Worm (Caenorhabditis elegans) whole organism, L1 larva: ENCODE results near the gene ZK829.3.

Experiments used
- C34B4.2 ChIP-seq: sonication (generic microtip); optimal IDR thresholded peaks from 2 replicates; lab custom pipeline; 2017; ENCODE audit warnings: mild to moderate bottlenecking, missing genetic modification characterization, missing compliant biosample characterization
- aha-1 ChIP-seq: fragments of 150-350 bp; optimal IDR thresholded peaks from 2 replicates; lab custom pipeline; 2014; ENCODE audit warnings: missing biosample characterization, missing genetic modification characterization
- aly-2 ChIP-seq: fragments of 150-350 bp; optimal IDR thresholded peaks from 2 replicates; lab custom pipeline; 2014; ENCODE audit warnings: missing biosample characterization, missing genetic modification characterization
- blmp-1 ChIP-seq: fragments of 150-350 bp; optimal IDR thresholded peaks from 2 replicates; lab custom pipeline; 2014; ENCODE audit warnings: missing biosample characterization, missing genetic modification characterization
- ceh-82 ChIP-seq, 3 experiments: fragments of 150-350 bp in 1 of 3; sonication (generic microtip) in 2 of 3; optimal IDR thresholded peaks; 2 replicates each; lab custom pipeline; 2014 to 2017; ENCODE audit warnings: missing biosample characterization in 3 of 3, missing genetic modification characterization in 3 of 3
- ceh-90 ChIP-seq: sonication (generic microtip); optimal IDR thresholded peaks from 2 replicates; lab custom pipeline; 2016; ENCODE audit warnings: missing genetic modification characterization, missing compliant biosample characterization
- ces-1 ChIP-seq: fragments of 150-350 bp; optimal IDR thresholded peaks from 2 replicates; lab custom pipeline; 2014; ENCODE audit warnings: missing biosample characterization, missing genetic modification reagents, missing genetic modification characterization
- dpl-1 ChIP-seq, 3 experiments: fragments of 150-350 bp in 2 of 3; sonication (generic microtip) in 1 of 3; optimal IDR thresholded peaks; 2 replicates each; lab custom pipeline; 2014 to 2017; ENCODE audit warnings: missing biosample characterization in 3 of 3, missing genetic modification characterization in 3 of 3, missing genetic modification reagents in 3 of 3
- dsc-1 ChIP-seq: sonication (generic microtip); optimal IDR thresholded peaks from 2 replicates; lab custom pipeline; 2016; ENCODE audit warnings: mild to moderate bottlenecking, missing genetic modification characterization, missing compliant biosample characterization
- efl-1 ChIP-seq, 4 experiments: fragments of 150-350 bp; optimal IDR thresholded peaks in 3 of 4; peaks in 1 of 4; 1 replicate in 1 of 4; 2 replicates in 3 of 4; lab custom pipeline; 2014; ENCODE audit warnings: missing biosample characterization in 2 of 4, missing genetic modification characterization in 2 of 4, missing genetic modification reagents in 2 of 4
- elt-2 ChIP-seq: sonication (generic microtip); optimal IDR thresholded peaks from 2 replicates; lab custom pipeline; 2016; ENCODE audit warnings: missing genetic modification characterization, mild to moderate bottlenecking, inconsistent platforms, missing compliant biosample characterization, missing genetic modification reagents
- hlh-17 ChIP-seq: fragments of 200-800 bp; sonication (Bioruptor generic); optimal IDR thresholded peaks from 2 replicates; lab custom pipeline; 2018; ENCODE audit warnings: missing genetic modification characterization, mild to moderate bottlenecking, missing compliant biosample characterization, moderate library complexity, borderline replicate concordance
- hpl-2 ChIP-seq: fragments of 150-350 bp; optimal IDR thresholded peaks from 2 replicates; lab custom pipeline; 2014; ENCODE audit warnings: missing biosample characterization, missing genetic modification reagents, missing genetic modification characterization
- irx-1 ChIP-seq: sonication (generic microtip); optimal IDR thresholded peaks from 2 replicates; lab custom pipeline; 2016; ENCODE audit warnings: missing genetic modification characterization, missing compliant biosample characterization
- jun-1 ChIP-seq: fragments of 150-350 bp; optimal IDR thresholded peaks from 2 replicates; lab custom pipeline; 2014; ENCODE audit warnings: missing biosample characterization, missing genetic modification reagents, missing genetic modification characterization
- lin-14 ChIP-seq: fragments of 200-800 bp; sonication (Bioruptor generic); optimal IDR thresholded peaks from 2 replicates; lab custom pipeline; 2018; ENCODE audit warnings: mild to moderate bottlenecking, missing genetic modification characterization, moderate library complexity, missing compliant biosample characterization
- lin-35 ChIP-seq, 2 experiments: fragments of 150-350 bp; optimal IDR thresholded peaks; 2 replicates each; lab custom pipeline; 2014; ENCODE audit warnings: missing biosample characterization in 2 of 2, missing genetic modification characterization in 2 of 2, missing genetic modification reagents in 2 of 2
- lin-39 ChIP-seq: fragments of 150-350 bp; optimal IDR thresholded peaks from 2 replicates; lab custom pipeline; 2014; ENCODE audit warnings: missing biosample characterization, missing genetic modification reagents, missing genetic modification characterization
- lsy-2 ChIP-seq, 2 experiments: fragments of 150-350 bp; optimal IDR thresholded peaks; 2 replicates each; lab custom pipeline; 2014; ENCODE audit warnings: missing biosample characterization in 2 of 2, missing genetic modification characterization in 2 of 2
- mab-9 ChIP-seq: fragments of 200-800 bp; sonication (Bioruptor generic); IDR thresholded peaks from 2 replicates; pipeline ENCODE4 v1.3.6; 2022; ENCODE audit warnings: missing genetic modification reagents, missing genetic modification characterization, missing compliant biosample characterization
- mdl-1 ChIP-seq, 2 experiments: fragments of 150-350 bp; optimal IDR thresholded peaks; 2 replicates each; lab custom pipeline; 2014 to 2017; ENCODE audit warnings: missing biosample characterization in 2 of 2, missing genetic modification characterization in 2 of 2, inconsistent platforms in 1 of 2
- mef-2 ChIP-seq: fragments of 150-350 bp; optimal IDR thresholded peaks from 2 replicates; lab custom pipeline; 2014; ENCODE audit warnings: missing biosample characterization, missing genetic modification characterization
- mep-1 ChIP-seq: fragments of 150-350 bp; optimal IDR thresholded peaks from 2 replicates; lab custom pipeline; 2014; ENCODE audit warnings: missing biosample characterization, missing genetic modification characterization
- nhr-11 ChIP-seq: fragments of 150-350 bp; optimal IDR thresholded peaks from 2 replicates; lab custom pipeline; 2014; ENCODE audit warnings: missing biosample characterization, missing genetic modification characterization
- nhr-19 ChIP-seq: fragments of 200-800 bp; sonication (Bioruptor generic); conservative IDR thresholded peaks from 2 replicates; pipeline ENCODE4 v1.3.6; 2022; ENCODE audit warnings: missing genetic modification characterization, missing compliant biosample characterization
- nhr-237 ChIP-seq: fragments of 150-350 bp; optimal IDR thresholded peaks from 2 replicates; lab custom pipeline; 2014; ENCODE audit warnings: missing biosample characterization, missing genetic modification characterization
- nhr-71 ChIP-seq: sonication (generic microtip); optimal IDR thresholded peaks from 2 replicates; lab custom pipeline; 2016; ENCODE audit warnings: mild to moderate bottlenecking, missing genetic modification characterization, moderate library complexity, missing compliant biosample characterization
- nhr-77 ChIP-seq: fragments of 150-350 bp; optimal IDR thresholded peaks from 2 replicates; lab custom pipeline; 2014; ENCODE audit warnings: missing biosample characterization, missing genetic modification characterization
- nhr-85 ChIP-seq: sonication (generic microtip); peaks from one replicate; lab custom pipeline; 2016; ENCODE audit warnings: missing genetic modification characterization, inconsistent platforms, missing compliant biosample characterization
- nhr-90 ChIP-seq: sonication (generic microtip); optimal IDR thresholded peaks from 2 replicates; lab custom pipeline; 2016; ENCODE audit warnings: mild to moderate bottlenecking, missing genetic modification characterization, missing compliant biosample characterization; ENCODE audit not compliant: poor library complexity
- pax-3 ChIP-seq: fragments of 200-800 bp; sonication (Bioruptor generic); optimal IDR thresholded peaks from 2 replicates; lab custom pipeline; 2018; ENCODE audit warnings: mild to moderate bottlenecking, missing genetic modification characterization, moderate library complexity, missing compliant biosample characterization
- pqm-1 ChIP-seq: sonication (generic microtip); optimal IDR thresholded peaks from 3 replicates; lab custom pipeline; 2017; ENCODE audit warnings: missing biosample characterization, missing genetic modification characterization
- rnt-1 ChIP-seq: sonication (generic microtip); optimal IDR thresholded peaks from 2 replicates; lab custom pipeline; 2016; ENCODE audit warnings: mild to moderate bottlenecking, missing genetic modification characterization, moderate library complexity, missing compliant biosample characterization
- snpc-4 ChIP-seq: fragments of 150-350 bp; optimal IDR thresholded peaks from 2 replicates; lab custom pipeline; 2014; ENCODE audit warnings: missing biosample characterization, missing genetic modification characterization
- sox-4 ChIP-seq: sonication (generic microtip); optimal IDR thresholded peaks from 2 replicates; lab custom pipeline; 2016; ENCODE audit warnings: missing genetic modification characterization, missing compliant biosample characterization
- sptf-1 ChIP-seq: fragments of 150-350 bp; optimal IDR thresholded peaks from 2 replicates; lab custom pipeline; 2014; ENCODE audit warnings: missing biosample characterization, missing genetic modification characterization
- swsn-7 ChIP-seq: sonication (generic microtip); optimal IDR thresholded peaks from 2 replicates; lab custom pipeline; 2016; ENCODE audit warnings: missing genetic modification characterization, missing compliant biosample characterization
- tbx-2 ChIP-seq: sonication (generic microtip); optimal IDR thresholded peaks from 2 replicates; lab custom pipeline; 2016; ENCODE audit warnings: missing genetic modification characterization, missing compliant biosample characterization
- tlp-1 ChIP-seq: fragments of 150-350 bp; optimal IDR thresholded peaks from 2 replicates; lab custom pipeline; 2014; ENCODE audit warnings: missing biosample characterization, missing genetic modification characterization
- unc-130 ChIP-seq: fragments of 150-350 bp; optimal IDR thresholded peaks from 2 replicates; lab custom pipeline; 2017; ENCODE audit warnings: missing biosample characterization, missing genetic modification characterization, inconsistent platforms
- unc-86 ChIP-seq: sonication (generic microtip); optimal IDR thresholded peaks from 2 replicates; lab custom pipeline; 2016; ENCODE audit warnings: missing genetic modification characterization, missing compliant biosample characterization
- unc-98 ChIP-seq: fragments of 200-800 bp; sonication (Bioruptor generic); IDR thresholded peaks from 2 replicates; pipeline ENCODE4 v1.3.6; 2022; ENCODE audit warnings: missing genetic modification characterization, missing compliant biosample characterization
- vab-15 ChIP-seq: sonication (generic microtip); optimal IDR thresholded peaks from 2 replicates; lab custom pipeline; 2017; ENCODE audit warnings: missing genotype, mild to moderate bottlenecking, missing genetic modification characterization, missing compliant biosample characterization
- zag-1 ChIP-seq: fragments of 150-350 bp; optimal IDR thresholded peaks from 2 replicates; lab custom pipeline; 2014; ENCODE audit warnings: missing biosample characterization, missing genetic modification characterization
- zip-4 ChIP-seq: fragments of 200-800 bp; sonication (Bioruptor generic); optimal IDR thresholded peaks from 2 replicates; lab custom pipeline; 2018; ENCODE audit warnings: mild to moderate bottlenecking, missing genetic modification characterization, moderate library complexity, missing compliant biosample characterization

Gene ZK829.3

ce11 chrIV:11961485-11962255 lies 16.1 kb upstream of the ZK829.3 start, which contains the start of gene ZK829.7 (continued):
- peak; percentile 70 for TF ChIP-seq blmp-1
- no peak for TF ChIP-seq hlh-17 (GFP tag; lab: Kevin White, UChicago)
- TF ChIP-seq lsy-2 (tag; optimal IDR thresholded peaks at IDR 0.05; lab: Kevin White, UChicago): peak; percentile 80
- peak; percentile 68 for TF ChIP-seq unc-130 (tag; lab: Kevin White, UChicago)
- TF ChIP-seq ceh-90: peak; percentile 18
- TF ChIP-seq mef-2 (tag; lab: Kevin White, UChicago): no peak
- peak; percentile 65 to 75 (median 70) for TF ChIP-seq ceh-82 (tag; optimal IDR thresholded peaks at IDR 0.05; lab: Kevin White, UChicago)
- TF ChIP-seq hpl-2 (GFP tag; lab: Kevin White, UChicago): no peak
- TF ChIP-seq aha-1 (tag; lab: Kevin White, UChicago): no peak
- TF ChIP-seq nhr-77 (tag; lab: Kevin White, UChicago): peak; percentile 61
- peak; percentile 26 for TF ChIP-seq nhr-237
- peak; percentile 59 for TF ChIP-seq sox-4

ce11 chrIV:11959573-11959972 lies 14.1 kb upstream of the ZK829.3 start, which contains the start of gene tgt-1:
Gene tgt-1, minus strand, starts transcription at chrIV:11959804.
- peak; percentile 3 for TF ChIP-seq nhr-90
- no peak for TF ChIP-seq nhr-11 (tag; lab: Kevin White, UChicago)
- TF ChIP-seq unc-86 (tag; lab: Kevin White, UChicago): no peak
- no peak for TF ChIP-seq efl-1 (optimal IDR thresholded peaks at IDR 0.05; lab: Kevin White, UChicago)
- TF ChIP-seq efl-1 (GFP tag; optimal IDR thresholded peaks at IDR 0.05 in 1 of 2; lab: Kevin White, UChicago): peak in 1 of 2 experiments; percentile 28
- no peak for TF ChIP-seq nhr-71 (tag; lab: Kevin White, UChicago)

DNA sequence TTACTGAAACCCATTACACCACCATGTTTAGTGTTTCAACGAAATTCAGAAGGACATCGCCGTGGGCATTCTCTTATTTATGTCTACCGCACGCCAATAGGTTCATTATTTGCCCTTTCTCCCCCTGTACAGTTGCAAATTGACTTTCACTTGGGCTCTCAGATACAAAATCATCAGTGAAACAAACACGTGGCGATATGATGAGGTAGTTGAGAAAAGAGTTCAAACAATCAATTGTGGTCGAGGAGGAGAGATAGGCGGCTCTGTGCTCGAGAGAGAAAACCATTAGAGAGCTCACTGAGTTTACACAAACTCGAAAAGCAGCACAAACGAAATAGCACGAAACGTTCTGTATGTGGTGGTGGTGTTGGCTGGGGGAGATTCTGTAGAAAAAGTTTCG lies 11.6 kb upstream of the ZK829.3 start:
- TF ChIP-seq pqm-1 (tag; lab: Kevin White, UChicago) (no peak), nhr-19 (GFP tag; lab: Robert Waterston, UW) (peak; percentile 46), C34B4.2 (no peak), tbx-2 (tag; lab: Kevin White, UChicago) (peak; percentile 43), mef-2 (tag; lab: Kevin White, UChicago) (no peak), mab-9 (GFP tag; lab: Robert Waterston, UW) (no peak), unc-130 (tag; lab: Kevin White, UChicago) (peak; percentile 26), efl-1 (optimal IDR thresholded peaks at IDR 0.05; lab: Kevin White, UChicago) (peak in 1 of 2 experiments; percentile 13), efl-1 (GFP tag; optimal IDR thresholded peaks at IDR 0.05 in 1 of 2; lab: Kevin White, UChicago) (peak in 1 of 2 experiments; percentile 2), tlp-1 (tag; lab: Kevin White, UChicago) (no peak), mep-1 (tag; lab: Kevin White, UChicago) (peak; percentile 10), nhr-77 (tag; lab: Kevin White, UChicago) (peak; percentile 80), lsy-2 (tag; optimal IDR thresholded peaks at IDR 0.05; lab: Kevin White, UChicago) (peak; percentile 3 to 6), lin-35 (GFP tag; optimal IDR thresholded peaks at IDR 0.05; lab: Kevin White, UChicago) (peak in 1 of 2 experiments; percentile 5), dsc-1 (peak; percentile 4), rnt-1 (tag; lab: Kevin White, UChicago) (peak; percentile 81), blmp-1 (peak; percentile 26), elt-2 (tag; lab: Kevin White, UChicago) (no peak), snpc-4 (tag; lab: Kevin White, UChicago) (no peak), pax-3 (no peak), nhr-71 (tag; lab: Kevin White, UChicago) (peak; percentile 47), swsn-7 (no peak), lin-14 (GFP tag; lab: Kevin White, UChicago) (peak; percentile 65), mdl-1 (tag; optimal IDR thresholded peaks at IDR 0.05; lab: Kevin White, UChicago) (peak in 1 of 2 experiments; percentile 77)

- TF ChIP-seq mep-1 (tag; lab: Kevin White, UChicago) (peak; percentile 93), aly-2 (tag; lab: Kevin White, UChicago) (no peak), vab-15 (tag; lab: Kevin White, UChicago) (peak; percentile 54), ces-1 (GFP tag; lab: Kevin White, UChicago) (no peak), mef-2 (tag; lab: Kevin White, UChicago) (peak; percentile 81), irx-1 (tag; lab: Kevin White, UChicago) (peak; percentile 84), tbx-2 (tag; lab: Kevin White, UChicago) (peak; percentile 90), zip-4 (peak; percentile 11), nhr-85 (peak; percentile 100), unc-98 (GFP tag; lab: Robert Waterston, UW) (peak; percentile 74), sptf-1 (tag; lab: Kevin White, UChicago) (no peak), zag-1 (tag; lab: Kevin White, UChicago) (no peak), hpl-2 (GFP tag; lab: Kevin White, UChicago) (peak; percentile 46), dpl-1 (GFP tag; optimal IDR thresholded peaks at IDR 0.05; lab: Kevin White, UChicago) (peak; percentile 49 to 66 (median 56)), jun-1 (tag; lab: Kevin White, UChicago) (peak; percentile 36), lin-39 (peak; percentile 62)
These were observed 10.9 kb upstream of the ZK829.3 start for ce11 chrIV:11956387-11956786.
